Worm (Caenorhabditis elegans) whole organism, L2 larva: Measurements from ENCODE around the gene R10H10.7.

Experiments used
- C34F6.9 ChIP-seq: fragments of 150-350 bp; optimal IDR thresholded peaks from 2 replicates; lab custom pipeline; 2014; ENCODE audit warnings: missing biosample characterization, missing genetic modification characterization
- F13H6.1 ChIP-seq: sonication (generic microtip); optimal IDR thresholded peaks from 2 replicates; lab custom pipeline; 2016; ENCODE audit warnings: missing genetic modification characterization, missing compliant biosample characterization
- R02D3.7 ChIP-seq: fragments of 150-350 bp; optimal IDR thresholded peaks from 2 replicates; lab custom pipeline; 2014; ENCODE audit warnings: missing biosample characterization, missing genetic modification characterization
- Y55F3AM.14 ChIP-seq: fragments of 200-800 bp; sonication (Bioruptor generic); optimal IDR thresholded peaks from 2 replicates; lab custom pipeline; 2018; ENCODE audit warnings: mild to moderate bottlenecking, missing genetic modification characterization, missing compliant biosample characterization
- ZK546.5 ChIP-seq: sonication (generic microtip); optimal IDR thresholded peaks from 2 replicates; lab custom pipeline; 2017; ENCODE audit warnings: missing biosample characterization, missing genetic modification characterization
- alr-1 ChIP-seq: fragments of 150-350 bp; optimal IDR thresholded peaks from 2 replicates; lab custom pipeline; 2014; ENCODE audit warnings: missing biosample characterization, missing genetic modification characterization
- aly-2 ChIP-seq: fragments of 150-350 bp; optimal IDR thresholded peaks from 2 replicates; lab custom pipeline; 2014; ENCODE audit warnings: missing biosample characterization, missing genetic modification characterization
- ama-1 ChIP-seq: fragments of 150-350 bp; optimal IDR thresholded peaks from 2 replicates; lab custom pipeline; 2018; ENCODE audit warnings: inconsistent platforms
- blmp-1 ChIP-seq: sonication (generic microtip); optimal IDR thresholded peaks from 2 replicates; lab custom pipeline; 2017; ENCODE audit warnings: missing genetic modification characterization, mild to moderate bottlenecking, missing compliant biosample characterization, antibody characterized with exemption, moderate library complexity; ENCODE audit not compliant: insufficient read depth
- ceh-82 ChIP-seq: fragments of 150-350 bp; optimal IDR thresholded peaks from 2 replicates; lab custom pipeline; 2014; ENCODE audit warnings: missing biosample characterization, missing genetic modification characterization
- crh-2 ChIP-seq: sonication (generic microtip); optimal IDR thresholded peaks from 2 replicates; lab custom pipeline; 2017; ENCODE audit warnings: missing biosample characterization, missing genetic modification characterization
- dmd-4 ChIP-seq: sonication (generic microtip); optimal IDR thresholded peaks from 2 replicates; lab custom pipeline; 2017; ENCODE audit warnings: missing biosample characterization, missing genetic modification characterization
- elt-1 ChIP-seq: fragments of 150-350 bp; optimal IDR thresholded peaks from 2 replicates; lab custom pipeline; 2014; ENCODE audit warnings: missing biosample characterization, missing genetic modification characterization
- elt-3 ChIP-seq: sonication (generic microtip); optimal IDR thresholded peaks from 2 replicates; lab custom pipeline; 2017; ENCODE audit warnings: missing biosample characterization, missing genetic modification characterization
- fos-1 ChIP-seq: fragments of 150-350 bp; optimal IDR thresholded peaks from 2 replicates; lab custom pipeline; 2014; ENCODE audit warnings: missing biosample characterization, missing genetic modification characterization
- gmeb-1 ChIP-seq: fragments of 150-350 bp; optimal IDR thresholded peaks from 2 replicates; lab custom pipeline; 2014; ENCODE audit warnings: missing biosample characterization, missing genetic modification characterization
- lin-11 ChIP-seq: fragments of 150-350 bp; sonication (generic microtip); optimal IDR thresholded peaks from 2 replicates; lab custom pipeline; 2014; ENCODE audit warnings: missing biosample characterization, missing genetic modification characterization, inconsistent platforms, mixed read lengths
- lin-39 ChIP-seq: fragments of 150-350 bp; optimal IDR thresholded peaks from 2 replicates; lab custom pipeline; 2014; ENCODE audit warnings: missing biosample characterization, missing genetic modification reagents, missing genetic modification characterization
- lsy-2 ChIP-seq, 2 experiments: fragments of 150-350 bp in 1 of 2; sonication (generic microtip) in 1 of 2; optimal IDR thresholded peaks; 2 replicates each; lab custom pipeline; 2014 to 2017; ENCODE audit warnings: missing biosample characterization in 2 of 2, missing genetic modification characterization in 2 of 2
- mab-5 ChIP-seq: fragments of 150-350 bp; optimal IDR thresholded peaks from 2 replicates; lab custom pipeline; 2014; ENCODE audit warnings: missing biosample characterization, missing genetic modification characterization
- mbf-1 ChIP-seq: sonication (generic microtip); optimal IDR thresholded peaks from 2 replicates; lab custom pipeline; 2017; ENCODE audit warnings: missing biosample characterization, missing genetic modification characterization
- nhr-10 ChIP-seq: sonication (generic microtip); optimal IDR thresholded peaks from 2 replicates; lab custom pipeline; 2017; ENCODE audit warnings: missing biosample characterization, missing genetic modification characterization
- nhr-11 ChIP-seq: fragments of 150-350 bp; optimal IDR thresholded peaks from 2 replicates; lab custom pipeline; 2014; ENCODE audit warnings: missing biosample characterization, missing genetic modification characterization
- nhr-12 ChIP-seq: fragments of 150-350 bp; optimal IDR thresholded peaks from 2 replicates; lab custom pipeline; 2014; ENCODE audit warnings: missing biosample characterization, missing genetic modification characterization
- nhr-129 ChIP-seq: fragments of 150-350 bp; optimal IDR thresholded peaks from 2 replicates; lab custom pipeline; 2014; ENCODE audit warnings: missing biosample characterization, missing genetic modification characterization
- nhr-21 ChIP-seq: fragments of 150-350 bp; optimal IDR thresholded peaks from 2 replicates; lab custom pipeline; 2014; ENCODE audit warnings: missing biosample characterization, missing genetic modification characterization
- nhr-23 ChIP-seq: fragments of 150-350 bp; optimal IDR thresholded peaks from 2 replicates; lab custom pipeline; 2014; ENCODE audit warnings: missing biosample characterization, missing genetic modification reagents, missing genetic modification characterization
- nhr-237 ChIP-seq: fragments of 150-350 bp; optimal IDR thresholded peaks from 2 replicates; lab custom pipeline; 2014; ENCODE audit warnings: missing biosample characterization, missing genetic modification characterization
- nhr-25 ChIP-seq: fragments of 150-350 bp; sonication (generic microtip); optimal IDR thresholded peaks from 3 replicates; lab custom pipeline; 2014; ENCODE audit warnings: missing biosample characterization, missing genetic modification characterization
- nhr-77 ChIP-seq: fragments of 150-350 bp; optimal IDR thresholded peaks from 2 replicates; lab custom pipeline; 2014; ENCODE audit warnings: missing biosample characterization, missing genetic modification characterization
- sem-4 ChIP-seq: fragments of 150-350 bp; optimal IDR thresholded peaks from 2 replicates; lab custom pipeline; 2014; ENCODE audit warnings: missing biosample characterization, missing genetic modification reagents, missing genetic modification characterization
- skn-1 ChIP-seq: sonication (generic microtip); optimal IDR thresholded peaks from 2 replicates; lab custom pipeline; 2017; ENCODE audit warnings: missing biosample characterization, missing genetic modification characterization
- sma-9 ChIP-seq, 2 experiments: fragments of 150-350 bp in 1 of 2; sonication (generic microtip) in 1 of 2; optimal IDR thresholded peaks; 2 replicates each; lab custom pipeline; 2014 to 2016; ENCODE audit warnings: missing genetic modification characterization in 2 of 2, mild to moderate bottlenecking in 1 of 2, missing biosample characterization in 1 of 2, missing compliant biosample characterization in 1 of 2, missing genetic modification reagents in 1 of 2, moderate library complexity in 1 of 2
- unc-39 ChIP-seq: fragments of 150-350 bp; optimal IDR thresholded peaks from 2 replicates; lab custom pipeline; 2014; ENCODE audit warnings: missing biosample characterization, missing genetic modification characterization
- ztf-4 ChIP-seq: fragments of 150-350 bp; optimal IDR thresholded peaks from 2 replicates; lab custom pipeline; 2014; ENCODE audit warnings: missing biosample characterization, missing genetic modification characterization

R10H10.7 gene

DNA sequence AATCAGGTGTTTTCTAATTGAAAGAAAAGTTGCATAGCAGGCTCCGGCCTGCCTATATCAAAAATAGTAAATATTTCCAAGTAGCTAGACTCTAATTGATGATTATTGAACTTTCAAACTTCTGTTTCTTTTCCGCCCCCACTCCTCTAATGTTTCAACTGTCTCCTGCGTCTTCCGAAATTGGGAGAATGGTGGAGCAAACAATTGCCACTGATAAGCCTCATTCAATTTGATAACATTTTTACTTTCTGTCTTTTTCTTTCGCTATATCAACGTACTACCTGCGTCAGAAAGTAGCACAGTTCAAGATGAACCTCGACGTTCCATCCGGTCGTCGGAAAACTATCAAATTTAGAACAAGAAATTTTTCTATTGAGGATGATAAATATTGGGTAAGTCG lies 25.2 kb upstream of the R10H10.7 start, which contains the start of gene F13B12.3:
TSS of gene F13B12.3 (plus strand) at position 223 of the 400 bp plus-strand sequence.
- TF ChIP-seq sma-9 (GFP tag; optimal IDR thresholded peaks at IDR 0.05; lab: Kevin White, UChicago) (peak; percentile 40), sma-9 (tag; optimal IDR thresholded peaks at IDR 0.05; lab: Kevin White, UChicago) (no peak), ZK546.5 (no peak), crh-2 (peak; percentile 25), gmeb-1 (tag; lab: Kevin White, UChicago) (peak; percentile 11), ztf-4 (tag; lab: Kevin White, UChicago) (no peak), fos-1 (tag; lab: Kevin White, UChicago) (peak; percentile 73), lsy-2 (tag; optimal IDR thresholded peaks at IDR 0.05; lab: Kevin White, UChicago) (no peak), sem-4 (tag; lab: Kevin White, UChicago) (no peak), R02D3.7 (tag; lab: Kevin White, UChicago) (no peak), ceh-82 (tag; lab: Kevin White, UChicago) (no peak)

DNA sequence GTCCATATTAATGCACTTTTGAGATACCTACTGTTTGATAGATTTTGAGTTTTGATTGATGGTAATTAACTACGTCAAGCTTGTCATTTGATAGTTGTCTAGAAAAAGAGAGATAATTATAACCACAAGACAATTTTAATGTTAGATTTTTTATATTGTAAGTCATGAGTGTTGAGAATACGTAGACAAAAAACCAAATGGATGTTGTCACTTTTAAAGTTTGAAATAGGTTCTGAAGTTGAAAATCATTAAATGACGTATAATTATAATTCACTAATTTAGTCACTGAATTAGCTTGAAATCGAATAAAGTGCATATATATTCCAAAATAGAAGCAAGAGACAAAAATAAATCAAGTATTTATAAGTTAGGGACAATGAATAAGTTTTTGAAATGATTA lies 23.4 kb upstream of the R10H10.7 start:
- TF ChIP-seq nhr-25 (tag; lab: Kevin White, UChicago) = no peak
- TF ChIP-seq alr-1 (tag; lab: Kevin White, UChicago) = no peak
- no peak for TF ChIP-seq mbf-1 (tag; lab: Kevin White, UChicago)
- no peak for TF ChIP-seq fos-1 (tag; lab: Kevin White, UChicago)
- no peak for TF ChIP-seq aly-2
- TF ChIP-seq R02D3.7 (tag; lab: Kevin White, UChicago) = no peak
- TF ChIP-seq dmd-4 (tag; lab: Kevin White, UChicago) = no peak
- TF ChIP-seq elt-3 = no peak
- no peak for TF ChIP-seq blmp-1 (tag; lab: Kevin White, UChicago)
- no peak for TF ChIP-seq sma-9 (GFP tag; optimal IDR thresholded peaks at IDR 0.05; lab: Kevin White, UChicago)
- no peak for TF ChIP-seq sma-9 (tag; optimal IDR thresholded peaks at IDR 0.05; lab: Kevin White, UChicago)
- no peak for TF ChIP-seq nhr-129 (tag; lab: Kevin White, UChicago)
- TF ChIP-seq ZK546.5 = no peak
- no peak for TF ChIP-seq nhr-77 (tag; lab: Kevin White, UChicago)
- TF ChIP-seq nhr-21 = no peak
- no peak for TF ChIP-seq lin-39
- TF ChIP-seq nhr-237 = no peak
- no peak for TF ChIP-seq mab-5

DNA sequence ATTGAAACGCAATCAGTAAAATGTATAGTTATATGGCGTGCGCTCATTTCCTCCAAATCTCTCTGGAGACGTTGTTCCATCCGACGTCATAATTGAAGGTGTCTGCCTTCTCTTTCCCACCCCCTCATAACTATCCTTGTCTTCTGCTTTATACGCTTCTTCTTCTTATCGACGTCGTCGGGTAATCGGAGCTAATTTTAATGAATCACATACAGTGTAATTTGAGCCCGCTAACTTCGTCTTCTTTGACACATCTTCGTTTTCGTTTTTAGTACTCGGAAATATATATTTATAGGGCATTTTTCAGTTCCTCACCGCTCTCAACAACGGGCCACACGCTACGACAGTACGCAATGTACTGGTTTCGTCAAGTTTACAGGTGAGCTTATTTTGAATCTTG lies 22.7 kb upstream of the R10H10.7 start, which contains the start of gene ins-1:
TSS of gene ins-1 (plus strand) at position 301 of the 400 bp plus-strand sequence.
- TF ChIP-seq nhr-11 = no peak
- TF ChIP-seq nhr-12 (tag; lab: Kevin White, UChicago) = no peak
- TF ChIP-seq lin-39 = no peak
- TF ChIP-seq nhr-23 (tag; lab: Kevin White, UChicago) = no peak
- TF ChIP-seq F13H6.1 (tag; lab: Kevin White, UChicago) = no peak
- no peak for TF ChIP-seq aly-2
- TF ChIP-seq nhr-237 = no peak
- TF ChIP-seq C34F6.9 = no peak
- no peak for TF ChIP-seq dmd-4 (tag; lab: Kevin White, UChicago)
- TF ChIP-seq lin-11 (tag; lab: Kevin White, UChicago) = no peak
- TF ChIP-seq nhr-10 (tag; lab: Kevin White, UChicago) = no peak

DNA sequence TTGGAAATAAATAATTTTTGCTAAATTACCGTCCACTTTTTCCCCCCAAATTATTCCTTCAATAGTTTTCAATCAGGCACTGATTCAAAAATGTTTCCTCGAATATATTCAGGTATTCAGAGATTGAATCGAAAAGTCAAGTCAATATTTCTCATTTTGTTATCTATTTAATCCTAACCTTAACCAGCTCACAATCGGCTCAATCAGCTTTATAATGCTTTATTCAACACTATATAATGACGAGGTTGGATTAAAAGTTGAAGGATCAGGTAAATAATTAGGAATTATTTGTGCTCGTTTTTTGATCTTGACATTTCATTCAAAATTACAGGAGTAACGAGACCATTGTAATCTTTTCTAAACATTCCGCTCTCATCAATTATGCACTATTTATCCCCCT lies 16.8 kb upstream of the R10H10.7 start:
- TF ChIP-seq Y55F3AM.14 (GFP tag; lab: Kevin White, UChicago) = no peak
- TF ChIP-seq aly-2 = no peak

DNA sequence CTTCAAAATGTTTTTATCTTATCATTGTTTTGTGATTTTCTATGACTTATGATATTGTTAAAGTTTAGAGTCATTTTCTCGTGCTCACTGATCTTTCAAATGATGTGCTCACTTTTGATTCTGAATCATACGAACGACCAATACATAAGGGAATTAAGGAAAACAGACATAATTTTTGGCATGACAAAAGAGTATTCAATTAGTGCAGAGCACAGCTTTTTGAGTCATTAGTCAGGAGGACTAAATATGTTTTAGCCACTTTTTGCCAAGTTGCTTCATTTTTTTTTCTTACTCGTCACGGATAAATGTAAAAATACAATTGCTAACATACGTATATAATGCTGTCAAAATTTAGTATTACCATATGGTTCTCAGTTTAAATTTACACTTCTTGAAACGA lies 15.4 kb upstream of the R10H10.7 start, which contains the start of gene F13B12.2:
TSS of gene F13B12.2 (minus strand) at position 2 of the 400 bp plus-strand sequence.
- no peak for TF ChIP-seq dmd-4 (tag; lab: Kevin White, UChicago)
- no peak for TF ChIP-seq ama-1 (lab: Kevin White, UChicago)
- no peak for TF ChIP-seq ztf-4 (tag; lab: Kevin White, UChicago)
- TF ChIP-seq fos-1 (tag; lab: Kevin White, UChicago) = peak; percentile 32
- TF ChIP-seq nhr-237 = no peak
- TF ChIP-seq nhr-12 (tag; lab: Kevin White, UChicago) = no peak
- TF ChIP-seq mbf-1 (tag; lab: Kevin White, UChicago) = no peak
- no peak for TF ChIP-seq elt-1 (tag; lab: Kevin White, UChicago)
- no peak for TF ChIP-seq blmp-1 (tag; lab: Kevin White, UChicago)
- TF ChIP-seq sem-4 (tag; lab: Kevin White, UChicago) = no peak
- TF ChIP-seq nhr-21 = no peak
- peak; percentile 5 for TF ChIP-seq skn-1 (tag; lab: Kevin White, UChicago)
- no peak for TF ChIP-seq alr-1 (tag; lab: Kevin White, UChicago)
- TF ChIP-seq unc-39 = no peak
- TF ChIP-seq, all 48 proteins: peak for 2
